Fruit fly (Drosophila melanogaster) whole organism: ENCODE results near the gene betaCOP.

Experiments
- CG8478 ChIP-seq: fragments of >200 bp; optimal IDR thresholded peaks from 2 replicates; lab custom pipeline; 2018; ENCODE audit warnings: inconsistent platforms
- psq ChIP-seq: fragments of >200 bp; optimal IDR thresholded peaks from 2 replicates; lab custom pipeline; 2017
- usp ChIP-seq: fragments of >200 bp; optimal IDR thresholded peaks from 2 replicates; lab custom pipeline; 2017; ENCODE audit warnings: missing biosample characterization, missing genetic modification characterization, mixed read lengths

DNA sequence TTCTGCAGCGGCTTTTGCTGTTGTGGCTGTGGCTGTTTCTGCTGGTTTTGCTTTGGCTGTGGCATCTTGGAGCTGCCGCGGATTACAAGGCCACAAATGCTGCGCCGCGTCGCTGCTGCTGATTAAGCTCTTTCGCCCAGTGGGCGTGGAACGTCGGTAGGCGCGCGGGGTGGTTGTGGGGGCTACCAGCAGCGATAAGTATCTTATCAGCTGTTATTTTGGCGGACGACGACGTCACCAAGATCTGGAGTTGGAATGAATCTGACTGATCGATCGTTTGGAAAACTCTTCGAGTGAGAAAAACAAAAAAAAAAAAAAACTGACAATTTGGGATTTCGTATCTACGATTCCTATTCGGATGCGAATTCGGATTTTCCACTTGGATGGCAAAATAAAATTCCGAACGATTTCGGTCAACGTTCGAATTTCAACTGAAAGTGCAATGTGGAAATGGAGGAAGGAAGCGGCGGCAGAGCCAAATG, 19.1 kb upstream of the betaCOP start:
- TF ChIP-seq usp (GFP tag; lab: Kevin White, UChicago) (no peak), CG8478 (no peak), psq (no peak)
